Worm (Caenorhabditis elegans): ENCODE results near the gene perm-4.

- TF ChIP-seq vab-7 (GFP tag; IDR thresholded peaks at IDR 0.05): no peak
- TF ChIP-seq lin-38 (GFP tag; IDR thresholded peaks at IDR 0.05): no peak
Measured at ce11 chrIV:1170408-1170807, 45.5 kb upstream of the perm-4 start, which contains the start of gene cec-2.

Data from whole organism, L4 larva.